Fruit fly (Drosophila melanogaster) S2 (cell line): Measurements from ENCODE around the gene CG13887.
A peak's percentile ranks its signal among the peaks of the same experiment; 100 is the strongest.
"Not testable (repeated sequence)": the region's sequence is repeated elsewhere in the genome, so short reads cannot be mapped to it uniquely, and the experiment has no call there.

Source experiments
- CG8478 ChIP-seq: fragments of >200 bp; optimal IDR thresholded peaks from 2 replicates; lab custom pipeline; 2018
- CTCF ChIP-seq, 2 experiments: fragments of >200 bp; optimal IDR thresholded peaks; 2 replicates each; lab custom pipeline; 2018

CG13887 gene

dm6 chr3L:865096-865495, 27.4 kb downstream of the CG13887 start, which contains the start of gene CG12502:
Gene CG12502, plus strand, starts transcription at chr3L:865396.
- TF ChIP-seq CTCF (optimal IDR thresholded peaks at IDR 0.05; lab: Kevin White, UChicago); CG8478 (lab: Kevin White, UChicago): not testable (repeated sequence)

dm6 chr3L:868800-869199, 31.1 kb downstream of the CG13887 start:
- peak in 1 of 2 experiments; percentile 25 for TF ChIP-seq CTCF (optimal IDR thresholded peaks at IDR 0.05; lab: Kevin White, UChicago)
- no peak for TF ChIP-seq CG8478 (lab: Kevin White, UChicago)

- TF ChIP-seq CTCF (optimal IDR thresholded peaks at IDR 0.05; lab: Kevin White, UChicago) = peak in 1 of 2 experiments; percentile 38
- no peak for TF ChIP-seq CG8478 (lab: Kevin White, UChicago)
These were observed 34.1 kb downstream of the CG13887 start, which contains the start of gene Usp10 for dm6 chr3L:871713-872112. Gene Usp10, plus strand, starts transcription at chr3L:871899.

- TF ChIP-seq CTCF (optimal IDR thresholded peaks at IDR 0.05; lab: Kevin White, UChicago) (no peak), CG8478 (lab: Kevin White, UChicago) (no peak)
These were observed 34.8 kb downstream of the CG13887 start for dm6 chr3L:872389-872972.

DNA sequence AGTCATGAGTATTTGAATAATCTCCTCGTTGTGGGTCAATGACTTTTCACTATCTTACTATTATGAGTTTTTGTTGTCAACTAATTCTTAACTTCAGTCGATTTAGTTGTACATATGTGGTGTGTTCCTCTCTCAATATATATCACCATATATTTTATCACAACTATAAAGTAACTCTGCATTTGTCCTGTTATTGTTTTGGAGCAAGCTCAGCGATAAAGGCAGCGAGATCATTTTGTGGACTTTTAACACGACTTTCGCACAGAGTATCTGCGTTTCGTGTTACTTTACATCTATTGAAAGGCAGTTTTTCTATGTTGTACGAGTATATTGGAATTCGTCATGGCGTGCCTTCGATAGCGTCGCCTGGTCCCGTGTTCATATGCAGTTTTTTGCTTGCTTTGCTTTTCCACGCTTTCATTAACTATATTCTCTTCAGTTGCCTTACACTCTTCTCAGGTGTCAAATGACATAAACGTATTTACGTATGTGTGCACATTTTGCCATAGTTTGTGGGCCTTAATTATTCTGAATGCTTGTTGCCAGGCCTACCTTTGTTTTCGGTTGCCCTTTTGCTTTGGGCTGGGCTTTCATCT, 37.9 kb downstream of the CG13887 start:
- no peak for TF ChIP-seq CTCF (optimal IDR thresholded peaks at IDR 0.05; lab: Kevin White, UChicago)
- no peak for TF ChIP-seq CG8478 (lab: Kevin White, UChicago)

DNA sequence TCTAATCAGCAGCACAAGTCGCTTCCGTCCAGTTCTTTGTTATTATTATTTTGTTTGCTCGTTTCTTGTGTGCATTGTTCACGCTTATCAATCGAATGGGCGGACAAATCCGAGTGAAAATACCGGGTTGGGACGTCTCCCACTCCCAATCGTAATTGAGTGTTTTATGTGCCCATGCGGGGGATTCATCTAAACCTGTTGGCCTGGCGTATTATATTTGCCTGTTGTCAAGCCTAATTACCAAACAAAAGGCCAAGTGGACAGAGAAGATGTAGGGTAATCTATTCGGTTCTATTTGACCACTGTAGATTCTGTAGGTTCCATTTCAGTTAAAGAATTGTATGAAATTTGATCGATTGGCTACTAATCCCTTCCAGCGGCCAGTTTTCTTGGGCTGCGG, 38.4 kb downstream of the CG13887 start:
- TF ChIP-seq CTCF (optimal IDR thresholded peaks at IDR 0.05; lab: Kevin White, UChicago) (no peak), CG8478 (lab: Kevin White, UChicago) (no peak)

DNA sequence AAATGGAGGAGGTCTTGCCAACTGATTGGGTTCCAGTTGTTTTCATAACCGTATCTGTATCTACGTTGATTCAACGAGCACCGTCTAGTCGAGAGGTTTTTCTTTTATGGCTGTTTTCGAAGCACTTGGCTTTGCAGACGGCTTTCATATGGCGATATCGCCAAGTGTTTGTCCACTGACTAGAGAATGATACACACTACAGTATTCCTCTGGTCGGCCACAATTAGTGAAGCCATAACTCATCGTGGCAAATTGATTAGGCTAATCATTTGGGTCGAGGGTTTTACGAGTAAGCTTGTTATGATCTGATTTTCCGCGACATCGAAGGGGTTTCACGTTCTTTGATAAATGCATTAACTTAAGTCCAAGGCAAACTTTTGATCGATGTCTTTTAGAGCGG, 39.0 kb downstream of the CG13887 start:
- TF ChIP-seq CTCF (optimal IDR thresholded peaks at IDR 0.05; lab: Kevin White, UChicago) = no peak
- TF ChIP-seq CG8478 (lab: Kevin White, UChicago) = no peak

DNA sequence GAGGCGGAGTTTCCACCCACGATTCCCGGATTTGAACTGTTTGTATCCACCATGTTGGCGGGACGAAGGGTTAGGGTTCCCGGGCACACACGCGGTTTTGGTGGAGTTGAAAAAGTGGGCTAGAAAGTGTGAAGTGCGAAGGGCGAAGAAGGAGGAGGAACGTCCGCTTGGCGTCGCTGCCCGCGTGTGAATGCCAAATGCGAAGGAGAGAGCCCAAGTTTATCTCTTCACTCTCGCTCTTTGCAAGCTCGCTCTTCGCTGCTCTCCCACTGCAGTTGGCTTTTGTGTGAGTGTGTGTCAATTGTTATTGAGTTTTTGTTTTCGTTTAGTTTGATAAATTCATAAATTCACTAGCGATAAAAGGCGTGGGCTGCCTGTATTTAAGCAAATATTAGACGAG, 43.2 kb downstream of the CG13887 start:
- TF ChIP-seq CG8478 (lab: Kevin White, UChicago) (no peak), CTCF (optimal IDR thresholded peaks at IDR 0.05; lab: Kevin White, UChicago) (no peak)

dm6 chr3L:881496-882235, 44.0 kb downstream of the CG13887 start, which contains the start of gene CG13907:
Gene CG13907, minus strand, starts transcription at chr3L:882013.
- TF ChIP-seq CG8478 (lab: Kevin White, UChicago) (no peak), CTCF (optimal IDR thresholded peaks at IDR 0.05; lab: Kevin White, UChicago) (no peak)

dm6 chr3L:882236-882891, 44.7 kb downstream of the CG13887 start:
- TF ChIP-seq CTCF (optimal IDR thresholded peaks at IDR 0.05; lab: Kevin White, UChicago) = no peak

DNA sequence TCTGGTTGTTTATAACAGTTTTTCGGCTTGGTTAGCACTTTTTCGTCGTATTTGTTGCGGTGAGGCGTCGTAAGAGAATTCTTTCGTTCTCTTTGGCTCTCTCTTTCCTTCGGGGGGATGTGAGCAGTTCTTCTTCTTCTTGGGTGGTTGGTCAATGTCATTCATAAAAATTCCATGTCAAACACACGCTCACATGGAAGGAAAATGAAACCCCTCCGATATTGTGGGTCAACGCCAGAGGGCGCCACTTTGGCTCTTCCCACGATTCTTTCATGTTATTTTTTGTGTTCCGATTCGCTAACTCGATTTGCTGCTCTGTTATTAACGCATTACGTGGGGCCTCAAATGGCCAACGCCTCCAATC, 45.2 kb downstream of the CG13887 start:
- TF ChIP-seq CTCF (optimal IDR thresholded peaks at IDR 0.05; lab: Kevin White, UChicago) = peak; percentile 84 to 88
- no peak for TF ChIP-seq CG8478 (lab: Kevin White, UChicago)

DNA sequence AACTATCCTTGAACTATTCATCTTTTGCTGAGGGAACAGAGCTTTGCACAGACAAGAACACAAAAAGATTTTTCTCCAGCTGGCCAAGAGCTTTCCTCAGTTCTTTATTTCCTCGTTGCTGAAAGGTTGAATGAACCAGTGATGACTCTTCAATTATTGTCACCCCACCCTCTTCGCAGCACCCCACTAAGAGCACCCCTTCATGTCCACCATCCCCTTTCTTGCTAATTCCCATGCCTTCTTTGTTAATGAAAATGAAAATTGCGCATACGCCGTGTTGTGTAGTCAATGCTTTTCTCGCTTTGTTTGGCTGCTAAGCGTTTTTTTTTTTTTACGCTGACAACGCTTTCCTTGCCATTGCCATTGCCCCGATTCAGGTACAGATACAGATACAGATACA, 46.1 kb downstream of the CG13887 start:
- no peak for TF ChIP-seq CG8478 (lab: Kevin White, UChicago)
- TF ChIP-seq CTCF (optimal IDR thresholded peaks at IDR 0.05; lab: Kevin White, UChicago) = no peak

- no peak for TF ChIP-seq CTCF (optimal IDR thresholded peaks at IDR 0.05; lab: Kevin White, UChicago)
- no peak for TF ChIP-seq CG8478 (lab: Kevin White, UChicago)
These were observed 46.6 kb downstream of the CG13887 start for dm6 chr3L:884239-884638.

DNA sequence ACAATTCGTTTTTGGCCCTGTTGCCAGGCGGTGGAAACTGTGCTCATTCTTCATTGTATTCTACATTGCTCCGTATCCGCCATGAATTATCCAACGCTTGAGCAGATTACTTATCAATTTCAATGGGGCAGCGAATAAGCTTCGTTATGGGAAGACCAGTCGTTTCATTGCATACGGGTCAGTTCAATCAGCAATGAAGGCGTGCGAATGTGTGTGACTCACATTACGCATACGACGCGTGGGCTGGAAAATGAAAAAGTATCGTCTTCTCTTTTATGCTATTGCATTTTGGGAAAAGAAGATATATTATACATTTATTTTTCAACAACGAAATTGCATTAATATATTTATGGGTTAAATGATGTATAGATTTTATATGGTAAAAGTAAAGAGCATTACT, 47.3 kb downstream of the CG13887 start:
- TF ChIP-seq CTCF (optimal IDR thresholded peaks at IDR 0.05; lab: Kevin White, UChicago) = no peak
- no peak for TF ChIP-seq CG8478 (lab: Kevin White, UChicago)
